Worm (Caenorhabditis elegans) whole organism, L1 larva: Measurements from ENCODE around the gene H40L08.1.

Source experiments
- C16A3.4 ChIP-seq: fragments of 150-350 bp; optimal IDR thresholded peaks from 2 replicates; lab custom pipeline; 2014; ENCODE audit warnings: missing biosample characterization, missing genetic modification characterization
- ceh-88 ChIP-seq: fragments of 200-800 bp; sonication (Bioruptor generic); IDR thresholded peaks from 2 replicates; pipeline ENCODE4 v1.3.6; 2022; ENCODE audit warnings: missing genetic modification characterization, missing compliant biosample characterization
- ces-1 ChIP-seq: fragments of 150-350 bp; optimal IDR thresholded peaks from 2 replicates; lab custom pipeline; 2014; ENCODE audit warnings: missing biosample characterization, missing genetic modification reagents, missing genetic modification characterization
- dpl-1 ChIP-seq, 3 experiments: fragments of 150-350 bp in 2 of 3; sonication (generic microtip) in 1 of 3; optimal IDR thresholded peaks; 2 replicates each; lab custom pipeline; 2014 to 2017; ENCODE audit warnings: missing biosample characterization in 3 of 3, missing genetic modification characterization in 3 of 3, missing genetic modification reagents in 3 of 3
- efl-1 ChIP-seq, 4 experiments: fragments of 150-350 bp; optimal IDR thresholded peaks in 3 of 4; peaks in 1 of 4; 1 replicate in 1 of 4; 2 replicates in 3 of 4; lab custom pipeline; 2014; ENCODE audit warnings: missing biosample characterization in 2 of 4, missing genetic modification characterization in 2 of 4, missing genetic modification reagents in 2 of 4
- efl-3 ChIP-seq: fragments of 200-800 bp; sonication (Bioruptor generic); optimal IDR thresholded peaks from 2 replicates; lab custom pipeline; 2018; ENCODE audit warnings: mild to moderate bottlenecking, missing genetic modification characterization, missing compliant biosample characterization
- elt-2 ChIP-seq: sonication (generic microtip); optimal IDR thresholded peaks from 2 replicates; lab custom pipeline; 2016; ENCODE audit warnings: missing genetic modification characterization, mild to moderate bottlenecking, inconsistent platforms, missing compliant biosample characterization, missing genetic modification reagents
- fkh-4 ChIP-seq: sonication (generic microtip); optimal IDR thresholded peaks from 2 replicates; lab custom pipeline; 2016; ENCODE audit warnings: missing compliant biosample characterization, missing genetic modification characterization, borderline replicate concordance
- fkh-8 ChIP-seq: sonication (generic microtip); optimal IDR thresholded peaks from 2 replicates; lab custom pipeline; 2016; ENCODE audit warnings: mild to moderate bottlenecking, missing genetic modification characterization, missing compliant biosample characterization
- lin-13 ChIP-seq: fragments of 150-350 bp; optimal IDR thresholded peaks from 2 replicates; lab custom pipeline; 2014; ENCODE audit warnings: missing biosample characterization, missing genetic modification reagents, missing genetic modification characterization
- lin-14 ChIP-seq: fragments of 200-800 bp; sonication (Bioruptor generic); optimal IDR thresholded peaks from 2 replicates; lab custom pipeline; 2018; ENCODE audit warnings: mild to moderate bottlenecking, missing genetic modification characterization, moderate library complexity, missing compliant biosample characterization
- lsy-2 ChIP-seq, 2 experiments: fragments of 150-350 bp; optimal IDR thresholded peaks; 2 replicates each; lab custom pipeline; 2014; ENCODE audit warnings: missing biosample characterization in 2 of 2, missing genetic modification characterization in 2 of 2
- nhr-19 ChIP-seq: fragments of 200-800 bp; sonication (Bioruptor generic); conservative IDR thresholded peaks from 2 replicates; pipeline ENCODE4 v1.3.6; 2022; ENCODE audit warnings: missing genetic modification characterization, missing compliant biosample characterization
- nhr-28 ChIP-seq: fragments of 150-350 bp; optimal IDR thresholded peaks from 2 replicates; lab custom pipeline; 2014; ENCODE audit warnings: missing biosample characterization, missing genetic modification characterization
- nhr-47 ChIP-seq: sonication (generic microtip); optimal IDR thresholded peaks from 2 replicates; lab custom pipeline; 2016; ENCODE audit warnings: mild to moderate bottlenecking, missing genetic modification characterization, moderate library complexity, missing compliant biosample characterization
- nhr-71 ChIP-seq: sonication (generic microtip); optimal IDR thresholded peaks from 2 replicates; lab custom pipeline; 2016; ENCODE audit warnings: mild to moderate bottlenecking, missing genetic modification characterization, moderate library complexity, missing compliant biosample characterization
- pax-3 ChIP-seq: fragments of 200-800 bp; sonication (Bioruptor generic); optimal IDR thresholded peaks from 2 replicates; lab custom pipeline; 2018; ENCODE audit warnings: mild to moderate bottlenecking, missing genetic modification characterization, moderate library complexity, missing compliant biosample characterization
- pqm-1 ChIP-seq: sonication (generic microtip); optimal IDR thresholded peaks from 3 replicates; lab custom pipeline; 2017; ENCODE audit warnings: missing biosample characterization, missing genetic modification characterization
- rnt-1 ChIP-seq: sonication (generic microtip); optimal IDR thresholded peaks from 2 replicates; lab custom pipeline; 2016; ENCODE audit warnings: mild to moderate bottlenecking, missing genetic modification characterization, moderate library complexity, missing compliant biosample characterization
- skn-1 ChIP-seq: fragments of 150-350 bp; optimal IDR thresholded peaks from 2 replicates; lab custom pipeline; 2014; ENCODE audit warnings: missing biosample characterization, missing genetic modification characterization
- snu-23 ChIP-seq: sonication (generic microtip); optimal IDR thresholded peaks from 2 replicates; lab custom pipeline; 2016; ENCODE audit warnings: missing genetic modification characterization, missing compliant biosample characterization
- sox-4 ChIP-seq: sonication (generic microtip); optimal IDR thresholded peaks from 2 replicates; lab custom pipeline; 2016; ENCODE audit warnings: missing genetic modification characterization, missing compliant biosample characterization
- sptf-1 ChIP-seq: fragments of 150-350 bp; optimal IDR thresholded peaks from 2 replicates; lab custom pipeline; 2014; ENCODE audit warnings: missing biosample characterization, missing genetic modification characterization
- sup-37 ChIP-seq: fragments of 200-800 bp; sonication (Bioruptor generic); optimal IDR thresholded peaks from 2 replicates; lab custom pipeline; 2018; ENCODE audit warnings: mild to moderate bottlenecking, missing genetic modification characterization, missing compliant biosample characterization
- tlp-1 ChIP-seq: fragments of 150-350 bp; optimal IDR thresholded peaks from 2 replicates; lab custom pipeline; 2014; ENCODE audit warnings: missing biosample characterization, missing genetic modification characterization
- unc-62 ChIP-seq: fragments of 150-350 bp; optimal IDR thresholded peaks from 2 replicates; lab custom pipeline; 2014; ENCODE audit warnings: missing biosample characterization, missing genetic modification reagents, missing genetic modification characterization
- unc-98 ChIP-seq: fragments of 200-800 bp; sonication (Bioruptor generic); IDR thresholded peaks from 2 replicates; pipeline ENCODE4 v1.3.6; 2022; ENCODE audit warnings: missing genetic modification characterization, missing compliant biosample characterization
- xbp-1 ChIP-seq: sonication (generic microtip); optimal IDR thresholded peaks from 2 replicates; lab custom pipeline; 2016; ENCODE audit warnings: missing genetic modification characterization, missing compliant biosample characterization
- ztf-4 ChIP-seq: fragments of 150-350 bp; optimal IDR thresholded peaks from 2 replicates; lab custom pipeline; 2014; ENCODE audit warnings: missing biosample characterization, missing genetic modification characterization

The H40L08.1 gene

ce11 chrX:15039029-15039695, 44.7 kb downstream of the H40L08.1 start:
- TF ChIP-seq snu-23 (GFP tag; lab: Kevin White, UChicago) = peak; percentile 28
- peak; percentile 1 for TF ChIP-seq fkh-4 (tag; lab: Kevin White, UChicago)
- TF ChIP-seq lin-14 = peak; percentile 26
- TF ChIP-seq sox-4 (tag; lab: Kevin White, UChicago) = no peak
- peak; percentile 65 for TF ChIP-seq nhr-71
- no peak for TF ChIP-seq dpl-1 (GFP tag; optimal IDR thresholded peaks at IDR 0.05; lab: Kevin White, UChicago)
- TF ChIP-seq rnt-1 (tag; lab: Kevin White, UChicago) = peak; percentile 42
- TF ChIP-seq lsy-2 (tag; optimal IDR thresholded peaks at IDR 0.05; lab: Kevin White, UChicago) = peak in 1 of 2 experiments; percentile 12
- no peak for TF ChIP-seq efl-3 (GFP tag; lab: Kevin White, UChicago)
- TF ChIP-seq sptf-1 = no peak
- no peak for TF ChIP-seq efl-1 (optimal IDR thresholded peaks at IDR 0.05; lab: Kevin White, UChicago)
- TF ChIP-seq efl-1 (GFP tag; optimal IDR thresholded peaks at IDR 0.05 in 1 of 2; lab: Kevin White, UChicago) = peak in 1 of 2 experiments; percentile 92
- TF ChIP-seq lin-13 (GFP tag; lab: Kevin White, UChicago) = no peak

- TF ChIP-seq pqm-1 (tag; lab: Kevin White, UChicago) = no peak
- TF ChIP-seq efl-1 (optimal IDR thresholded peaks at IDR 0.05; lab: Kevin White, UChicago) = no peak
- TF ChIP-seq efl-1 (GFP tag; optimal IDR thresholded peaks at IDR 0.05 in 1 of 2; lab: Kevin White, UChicago) = peak in 1 of 2 experiments; percentile 38
Measured at ce11 chrX:15036287-15036686, 47.6 kb downstream of the H40L08.1 start.

ce11 chrX:15035748-15036147, 48.1 kb downstream of the H40L08.1 start:
- no peak for TF ChIP-seq nhr-47 (tag; lab: Kevin White, UChicago)
- no peak for TF ChIP-seq fkh-8 (tag; lab: Kevin White, UChicago)
- no peak for TF ChIP-seq C16A3.4
- no peak for TF ChIP-seq elt-2 (tag; lab: Kevin White, UChicago)
- no peak for TF ChIP-seq nhr-28 (tag; lab: Kevin White, UChicago)
- no peak for TF ChIP-seq xbp-1 (tag; lab: Kevin White, UChicago)
- no peak for TF ChIP-seq unc-98 (GFP tag; lab: Robert Waterston, UW)
- no peak for TF ChIP-seq sup-37 (GFP tag; lab: Kevin White, UChicago)
- TF ChIP-seq pqm-1 (tag; lab: Kevin White, UChicago) = no peak
- TF ChIP-seq skn-1 (tag; lab: Kevin White, UChicago) = no peak
- TF ChIP-seq nhr-19 = no peak
- no peak for TF ChIP-seq rnt-1 (tag; lab: Kevin White, UChicago)
- TF ChIP-seq tlp-1 = no peak
- TF ChIP-seq unc-62 (GFP tag; lab: Kevin White, UChicago) = no peak
- TF ChIP-seq ces-1 (GFP tag; lab: Kevin White, UChicago) = no peak

- TF ChIP-seq ceh-88 (GFP tag; lab: Robert Waterston, UW) (no peak), nhr-47 (tag; lab: Kevin White, UChicago) (peak; percentile 1), fkh-4 (tag; lab: Kevin White, UChicago) (peak; percentile 62), sox-4 (tag; lab: Kevin White, UChicago) (no peak), pax-3 (tag; lab: Kevin White, UChicago) (peak; percentile 72), ztf-4 (no peak)
Measured at ce11 chrX:15034787-15035186, 49.1 kb downstream of the H40L08.1 start, which contains the start of gene dsc-1. Gene dsc-1, minus strand, starts transcription at chrX:15034832.
